Worm (Caenorhabditis elegans) whole organism, late embryonic: Measurements from ENCODE around the gene C01F6.14.

ENCODE experiments used
- T23F11.4 ChIP-seq: fragments of 200-800 bp; sonication (Bioruptor generic); optimal IDR thresholded peaks from 2 replicates; lab custom pipeline; 2018; ENCODE audit warnings: mild to moderate bottlenecking, missing genetic modification characterization, missing compliant biosample characterization
- ceh-48 ChIP-seq: sonication (generic microtip); optimal IDR thresholded peaks from 2 replicates; lab custom pipeline; 2016; ENCODE audit warnings: missing genetic modification characterization, inconsistent platforms, missing compliant biosample characterization
- dmd-4 ChIP-seq: sonication (generic microtip); optimal IDR thresholded peaks from 2 replicates; lab custom pipeline; 2016; ENCODE audit warnings: borderline replicate concordance, missing genetic modification characterization, missing compliant biosample characterization
- dve-1 ChIP-seq: sonication (generic microtip); optimal IDR thresholded peaks from 2 replicates; lab custom pipeline; 2017; ENCODE audit warnings: antibody characterized with exemption, mild to moderate bottlenecking, missing genetic modification characterization, missing compliant biosample characterization
- elt-2 ChIP-seq: sonication (generic microtip); optimal IDR thresholded peaks from 2 replicates; lab custom pipeline; 2016; ENCODE audit warnings: missing genetic modification reagents, missing genetic modification characterization, missing compliant biosample characterization
- hlh-8 ChIP-seq: sonication (generic microtip); optimal IDR thresholded peaks from 2 replicates; lab custom pipeline; 2016; ENCODE audit warnings: missing genotype, missing genetic modification characterization, missing compliant biosample characterization
- lim-6 ChIP-seq: sonication (generic microtip); optimal IDR thresholded peaks from 2 replicates; lab custom pipeline; 2016; ENCODE audit warnings: missing genetic modification characterization, missing compliant biosample characterization
- mec-3 ChIP-seq: sonication (generic microtip); optimal IDR thresholded peaks from 2 replicates; lab custom pipeline; 2016; ENCODE audit warnings: borderline replicate concordance, missing genetic modification characterization, missing compliant biosample characterization
- nhr-11 ChIP-seq: fragments of 150-350 bp; optimal IDR thresholded peaks from 2 replicates; lab custom pipeline; 2014; ENCODE audit warnings: missing biosample characterization, missing genetic modification characterization
- pag-3 ChIP-seq: sonication (generic microtip); optimal IDR thresholded peaks from 2 replicates; lab custom pipeline; 2016; ENCODE audit warnings: missing compliant biosample characterization, missing genetic modification characterization, borderline replicate concordance
- sox-4 ChIP-seq: sonication (generic microtip); optimal IDR thresholded peaks from 2 replicates; lab custom pipeline; 2017; ENCODE audit warnings: mild to moderate bottlenecking, missing genetic modification characterization, inconsistent platforms, missing compliant biosample characterization
- tbx-2 ChIP-seq: sonication (generic microtip); optimal IDR thresholded peaks from 2 replicates; lab custom pipeline; 2016; ENCODE audit warnings: missing genetic modification characterization, missing compliant biosample characterization

ce11 chrIV:9093932-9094331 is 10.0 kb downstream of the C01F6.14 start, which contains the start of gene lpl-1:
- TF ChIP-seq hlh-8 (tag; lab: Kevin White, UChicago) (no peak), dve-1 (tag; lab: Kevin White, UChicago) (no peak), tbx-2 (tag; lab: Kevin White, UChicago) (no peak), lim-6 (no peak), nhr-11 (tag; lab: Kevin White, UChicago) (no peak), pag-3 (tag; lab: Kevin White, UChicago) (no peak), T23F11.4 (GFP tag; lab: Kevin White, UChicago) (no peak), dmd-4 (no peak), mec-3 (tag; lab: Kevin White, UChicago) (no peak), elt-2 (no peak), sox-4 (no peak), ceh-48 (no peak)
